Fruit fly (Drosophila melanogaster) whole organism, embryonic: ENCODE results near the gene mop.

ENCODE experiments used
- Atf-2 ChIP-seq: fragments of 200-800 bp; sonication (Bioruptor generic); optimal IDR thresholded peaks from 2 replicates; lab custom pipeline; 2016; ENCODE audit warnings: missing biosample characterization, missing genetic modification characterization
- Atf3 ChIP-seq: fragments of 200-800 bp; sonication (Bioruptor generic); optimal IDR thresholded peaks from 3 replicates; lab custom pipeline; 2016; ENCODE audit warnings: missing biosample characterization, missing genetic modification characterization
- Bteb2 ChIP-seq: fragments of 200-800 bp; sonication (Bioruptor generic); optimal IDR thresholded peaks from 2 replicates; lab custom pipeline; 2016; ENCODE audit warnings: missing biosample characterization, missing genetic modification characterization
- CG11695 ChIP-seq: fragments of 200-800 bp; sonication (Bioruptor generic); IDR thresholded peaks from 3 replicates; pipeline ENCODE4 v1.3.6; 2022; ENCODE audit warnings: missing biosample characterization, missing genetic modification characterization
- CG12071 ChIP-seq: fragments of 200-800 bp; sonication (Bioruptor generic); optimal IDR thresholded peaks from 3 replicates; lab custom pipeline; 2018; ENCODE audit warnings: missing biosample characterization, mild to moderate bottlenecking, missing genetic modification characterization
- CG12104 ChIP-seq: fragments of 200-800 bp; sonication (Bioruptor generic); optimal IDR thresholded peaks from 3 replicates; lab custom pipeline; 2016; ENCODE audit warnings: missing biosample characterization, missing genetic modification characterization
- CG12659 ChIP-seq: fragments of 200-800 bp; sonication (Bioruptor generic); optimal IDR thresholded peaks from 3 replicates; lab custom pipeline; 2017; ENCODE audit warnings: mild to moderate bottlenecking, missing biosample characterization, missing genetic modification reagents, missing genetic modification characterization
- CG13287 ChIP-seq: fragments of 200-800 bp; sonication (Bioruptor generic); IDR thresholded peaks from 2 replicates; pipeline ENCODE4 v1.3.6; 2022; ENCODE audit warnings: missing biosample characterization, missing genetic modification characterization; ENCODE audit not compliant: partially characterized antibody
- CG13624 ChIP-seq: fragments of 200-800 bp; sonication (Bioruptor generic); optimal IDR thresholded peaks from 2 replicates; lab custom pipeline; 2016; ENCODE audit warnings: missing biosample characterization, missing genetic modification characterization
- CG18764 ChIP-seq: fragments of 200-800 bp; sonication (Bioruptor generic); optimal IDR thresholded peaks from 3 replicates; lab custom pipeline; 2016; ENCODE audit warnings: missing biosample characterization, missing genetic modification characterization
- CG2712 ChIP-seq: fragments of 200-800 bp; optimal IDR thresholded peaks from 3 replicates; lab custom pipeline; 2019; ENCODE audit warnings: missing biosample characterization, mild to moderate bottlenecking, missing genetic modification characterization, moderate library complexity
- CG31441 ChIP-seq: fragments of 200-800 bp; sonication (Bioruptor generic); IDR thresholded peaks from 2 replicates; pipeline ENCODE4 v1.3.6; 2022; ENCODE audit warnings: missing biosample characterization, missing genetic modification characterization
- CG34224 ChIP-seq: fragments of 200-800 bp; sonication (Bioruptor generic); IDR thresholded peaks from 3 replicates; pipeline ENCODE4 v1.3.6; 2022; ENCODE audit warnings: missing biosample characterization, missing genetic modification characterization; ENCODE audit not compliant: partially characterized antibody
- CG6272 ChIP-seq: fragments of 200-800 bp; sonication (Bioruptor generic); IDR thresholded peaks from 2 replicates; pipeline ENCODE4 v1.3.6; 2022; ENCODE audit warnings: missing biosample characterization, missing genetic modification characterization
- CG7271 ChIP-seq: fragments of 200-800 bp; sonication (Bioruptor generic); optimal IDR thresholded peaks from 2 replicates; lab custom pipeline; 2018; ENCODE audit warnings: missing biosample characterization, mild to moderate bottlenecking, missing genetic modification characterization, moderate library complexity
- CrebB ChIP-seq: fragments of 200-800 bp; sonication (Bioruptor generic); optimal IDR thresholded peaks from 3 replicates; lab custom pipeline; 2018; ENCODE audit warnings: missing biosample characterization, mild to moderate bottlenecking, missing genetic modification characterization
- Dfd ChIP-seq, 2 experiments: fragments of >200 bp; optimal IDR thresholded peaks; 2 replicates each; lab custom pipeline; 2017; ENCODE audit warnings: missing biosample characterization in 2 of 2, missing genetic modification characterization in 2 of 2
- Dip3 ChIP-seq: fragments of 200-800 bp; sonication (Bioruptor generic); optimal IDR thresholded peaks from 3 replicates; lab custom pipeline; 2016; ENCODE audit warnings: missing biosample characterization, missing genetic modification characterization
- Fer2 ChIP-seq: fragments of 200-800 bp; sonication (Bioruptor generic); optimal IDR thresholded peaks from 2 replicates; lab custom pipeline; 2018; ENCODE audit warnings: missing biosample characterization, mild to moderate bottlenecking, missing genetic modification characterization, moderate library complexity
- Gsc ChIP-seq: fragments of 200-800 bp; sonication (Bioruptor generic); IDR thresholded peaks from 2 replicates; pipeline ENCODE4 v1.3.6; 2022; ENCODE audit warnings: missing biosample characterization, missing genetic modification characterization
- HLHmδ ChIP-seq: fragments of 200-800 bp; sonication (Bioruptor generic); optimal IDR thresholded peaks from 2 replicates; lab custom pipeline; 2018; ENCODE audit warnings: missing biosample characterization, mild to moderate bottlenecking, missing genetic modification characterization, moderate library complexity
- HmgZ ChIP-seq: fragments of 200-800 bp; sonication (Bioruptor generic); optimal IDR thresholded peaks from 2 replicates; lab custom pipeline; 2018; ENCODE audit warnings: missing biosample characterization, mild to moderate bottlenecking, missing genetic modification characterization
- Med ChIP-seq: fragments of 200-800 bp; sonication (Bioruptor generic); peaks from one replicate; lab custom pipeline; 2016; ENCODE audit warnings: missing biosample characterization, missing genetic modification characterization, mild to moderate bottlenecking, inconsistent platforms, moderate library complexity
- NC2β ChIP-seq: fragments of 200-800 bp; sonication (Bioruptor generic); optimal IDR thresholded peaks from 2 replicates; lab custom pipeline; 2016; ENCODE audit warnings: missing biosample characterization, missing genetic modification characterization
- Neu2 ChIP-seq: fragments of 200-800 bp; sonication (Bioruptor generic); optimal IDR thresholded peaks from 3 replicates; lab custom pipeline; 2016; ENCODE audit warnings: missing biosample characterization, missing genetic modification characterization, borderline replicate concordance
- Nf-YC ChIP-seq: fragments of 200-800 bp; optimal IDR thresholded peaks from 3 replicates; lab custom pipeline; 2019; ENCODE audit warnings: missing biosample characterization, mild to moderate bottlenecking, missing genetic modification characterization, moderate library complexity
- Oaz ChIP-seq: fragments of 200-800 bp; sonication (Bioruptor generic); IDR thresholded peaks from 2 replicates; pipeline ENCODE4 v1.3.6; 2022; ENCODE audit warnings: missing biosample characterization, missing genetic modification characterization
- Ravus ChIP-seq: fragments of 200-800 bp; sonication (Bioruptor generic); IDR thresholded peaks from 2 replicates; pipeline ENCODE4 v1.3.6; 2022; ENCODE audit warnings: missing biosample characterization, missing genetic modification characterization
- Rfx ChIP-seq: fragments of 200-800 bp; sonication (Bioruptor generic); IDR thresholded peaks from 2 replicates; pipeline ENCODE4 v1.3.6; 2022; ENCODE audit warnings: missing biosample characterization, missing genetic modification characterization
- Six4 ChIP-seq: fragments of 200-800 bp; sonication (Bioruptor generic); optimal IDR thresholded peaks from 2 replicates; lab custom pipeline; 2016; ENCODE audit warnings: missing biosample characterization, missing genetic modification characterization
- Taf1 ChIP-seq: fragments of 200-800 bp; sonication (Bioruptor generic); IDR thresholded peaks from 2 replicates; pipeline ENCODE4 v1.3.6; 2022; ENCODE audit warnings: missing biosample characterization, missing genetic modification characterization
- bowl ChIP-seq: fragments of 200-800 bp; sonication (Bioruptor generic); IDR thresholded peaks from 2 replicates; pipeline ENCODE4 v1.3.6; 2022; ENCODE audit warnings: missing biosample characterization, missing genetic modification characterization
- croc ChIP-seq: fragments of 200-800 bp; sonication (Bioruptor generic); conservative IDR thresholded peaks from 3 replicates; pipeline ENCODE4 v1.3.6; 2022; ENCODE audit warnings: missing biosample characterization, missing genetic modification characterization
- crp ChIP-seq, 2 experiments: fragments of 200-800 bp; sonication (Bioruptor generic); optimal IDR thresholded peaks; 2 replicates in 1 of 2; 3 replicates in 1 of 2; lab custom pipeline; 2017; ENCODE audit warnings: missing biosample characterization in 2 of 2, missing genetic modification characterization in 2 of 2, mild to moderate bottlenecking in 1 of 2, moderate library complexity in 1 of 2
- dati ChIP-seq: fragments of 200-800 bp; sonication (Bioruptor generic); IDR thresholded peaks from 2 replicates; pipeline ENCODE4 v1.3.6; 2022; ENCODE audit warnings: missing biosample characterization, missing genetic modification characterization
- fu2 ChIP-seq: fragments of 200-800 bp; sonication (Bioruptor generic); optimal IDR thresholded peaks from 2 replicates; lab custom pipeline; 2016; ENCODE audit warnings: missing biosample characterization, missing genetic modification characterization
- hth ChIP-seq: fragments of >200 bp; optimal IDR thresholded peaks from 2 replicates; lab custom pipeline; 2017; ENCODE audit warnings: inconsistent platforms
- inv ChIP-seq: fragments of 200-800 bp; sonication (Bioruptor generic); IDR thresholded peaks from 2 replicates; pipeline ENCODE4 v1.3.6; 2022; ENCODE audit warnings: missing biosample characterization, missing genetic modification characterization; ENCODE audit not compliant: partially characterized antibody
- jing ChIP-seq: fragments of 200-800 bp; sonication (Bioruptor generic); optimal IDR thresholded peaks from 2 replicates; lab custom pipeline; 2018; ENCODE audit warnings: missing biosample characterization, mild to moderate bottlenecking, missing genetic modification characterization
- lov ChIP-seq, 2 experiments: fragments of 200-800 bp in 1 of 2; fragments of >200 bp in 1 of 2; sonication (Bioruptor generic) in 1 of 2; IDR thresholded peaks in 1 of 2; optimal IDR thresholded peaks in 1 of 2; 2 replicates in 1 of 2; 3 replicates in 1 of 2; pipeline versions ENCODE4 v1.3.6 to Lab custom; 2017 to 2022; ENCODE audit warnings: missing biosample characterization in 1 of 2, missing genetic modification characterization in 1 of 2
- nmo ChIP-seq: fragments of 200-800 bp; sonication (Bioruptor generic); optimal IDR thresholded peaks from 2 replicates; lab custom pipeline; 2018; ENCODE audit warnings: missing biosample characterization, mild to moderate bottlenecking, missing genetic modification characterization, moderate library complexity
- oc ChIP-seq: fragments of 200-800 bp; sonication (Bioruptor generic); optimal IDR thresholded peaks from 2 replicates; lab custom pipeline; 2018; ENCODE audit warnings: missing biosample characterization, mild to moderate bottlenecking, missing genetic modification characterization, moderate library complexity
- org-1 ChIP-seq: fragments of 200-800 bp; sonication (Bioruptor generic); optimal IDR thresholded peaks from 2 replicates; lab custom pipeline; 2017; ENCODE audit warnings: missing biosample characterization, missing genetic modification characterization
- repo ChIP-seq: fragments of 200-800 bp; sonication (Bioruptor generic); optimal IDR thresholded peaks from 2 replicates; lab custom pipeline; 2016; ENCODE audit warnings: missing biosample characterization, missing genetic modification characterization
- so ChIP-seq: fragments of 200-800 bp; sonication (Bioruptor generic); IDR thresholded peaks from 3 replicates; pipeline ENCODE4 v1.3.6; 2022; ENCODE audit warnings: missing biosample characterization, missing genetic modification characterization
- ssp ChIP-seq: fragments of 200-800 bp; sonication (Bioruptor generic); IDR thresholded peaks from 2 replicates; pipeline ENCODE4 v1.3.6; 2022; ENCODE audit warnings: missing biosample characterization, missing genetic modification characterization
- stc ChIP-seq: fragments of 200-800 bp; sonication (Bioruptor generic); IDR thresholded peaks from 2 replicates; pipeline ENCODE4 v1.3.6; 2022; ENCODE audit warnings: missing biosample characterization, missing genetic modification characterization
- zfh2 ChIP-seq: fragments of 200-800 bp; sonication (Bioruptor generic); optimal IDR thresholded peaks from 2 replicates; lab custom pipeline; 2016; ENCODE audit warnings: missing biosample characterization, missing genetic modification characterization

The mop gene

DNA sequence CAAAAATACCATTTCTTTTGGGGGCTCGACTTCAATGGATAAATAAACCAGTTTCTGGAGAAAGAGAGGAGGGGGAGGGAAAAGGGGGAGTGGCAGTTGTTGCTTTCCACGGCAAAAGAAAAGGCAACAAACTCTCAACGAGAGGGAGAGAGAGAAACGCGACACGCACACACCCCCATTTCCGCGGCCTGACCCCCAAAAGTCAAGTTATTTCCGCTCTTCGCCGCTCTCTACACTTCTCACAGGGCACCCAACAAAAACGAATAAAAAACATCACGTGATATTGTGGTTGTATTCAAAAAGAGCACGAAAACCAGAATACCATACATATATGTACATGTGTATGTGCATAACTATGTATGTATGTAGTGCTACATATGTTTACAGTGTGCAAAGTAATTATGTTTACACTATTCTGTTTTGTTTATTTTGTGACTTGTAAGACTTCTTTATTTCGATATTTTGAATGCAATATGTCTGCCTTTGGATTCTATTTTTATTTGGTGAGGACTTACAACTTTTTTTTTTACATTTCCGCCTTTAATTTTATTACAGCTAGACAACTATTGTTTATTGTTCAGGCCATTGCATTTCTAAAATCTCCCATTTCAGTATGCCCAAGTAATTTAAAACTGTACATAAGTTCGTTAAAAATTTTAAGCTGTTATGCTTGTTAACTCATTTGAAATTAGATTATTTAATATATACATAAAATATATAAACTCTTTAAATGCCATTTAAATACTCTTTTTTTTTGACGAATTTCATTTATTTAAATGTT lies 5.3 kb upstream of the mop start (continued):
- TF ChIP-seq inv (no peak), CG31441 (peak; percentile 82), HmgZ (tag; lab: Kevin White, UChicago) (peak; percentile 50), CG34224 (GFP tag; lab: Robert Waterston, UW) (peak; percentile 62), Gsc (GFP tag; lab: Robert Waterston, UW) (no peak), CG12071 (GFP tag; lab: Kevin White, UChicago) (peak; percentile 75), CG12104 (GFP tag; lab: Kevin White, UChicago) (peak; percentile 88), CG12659 (GFP tag; lab: Kevin White, UChicago) (peak; percentile 76), Six4 (GFP tag; lab: Kevin White, UChicago) (peak; percentile 21), Rfx (GFP tag; lab: Robert Waterston, UW) (0 out of 2 replicates have a peak, but pooled peaks have one; percentile 49), Taf1 (GFP tag; lab: Robert Waterston, UW) (no peak), org-1 (GFP tag; lab: Kevin White, UChicago) (peak; percentile 39), dati (GFP tag; lab: Robert Waterston, UW) (no peak), CG18764 (peak; percentile 38), Oaz (GFP tag; lab: Robert Waterston, UW) (no peak), fu2 (GFP tag; lab: Kevin White, UChicago) (peak; percentile 7), CrebB (tag; lab: Kevin White, UChicago) (peak; percentile 80), Nf-YC (tag; lab: Kevin White, UChicago) (peak; percentile 55), oc (peak; percentile 49), Med (GFP tag; lab: Kevin White, UChicago) (peak; percentile 80), CG6272 (no peak), Atf3 (GFP tag; lab: Kevin White, UChicago) (peak; percentile 28), bowl (GFP tag; lab: Robert Waterston, UW) (no peak), repo (no peak), hth (lab: Kevin White, UChicago) (no peak), HLHmδ (GFP tag; lab: Kevin White, UChicago) (peak; percentile 46), Ravus (GFP tag; lab: Robert Waterston, UW) (no peak), CG13624 (GFP tag; lab: Kevin White, UChicago) (peak; percentile 29), Fer2 (tag; lab: Kevin White, UChicago) (no peak), nmo (GFP tag; lab: Kevin White, UChicago) (peak; percentile 82), Atf-2 (GFP tag; lab: Kevin White, UChicago) (peak; percentile 65), Neu2 (GFP tag; lab: Kevin White, UChicago) (no peak), Dip3 (GFP tag; lab: Kevin White, UChicago) (no peak), croc (GFP tag; lab: Robert Waterston, UW) (peak; percentile 14; the same call in 1 of the 3 replicates), CG13287 (GFP tag; lab: Robert Waterston, UW) (peak; percentile 47; the same call in 1 of the 2 replicates), ssp (no peak), Bteb2 (GFP tag; lab: Kevin White, UChicago) (peak; percentile 17), NC2β (peak; percentile 9), crp (GFP tag; optimal IDR thresholded peaks at IDR 0.05; lab: Kevin White, UChicago) (peak in 1 of 2 experiments; percentile 67), CG7271 (tag; lab: Kevin White, UChicago) (no peak), lov (optimal IDR thresholded peaks at IDR 0.05; lab: Kevin White, UChicago) (no peak), lov (GFP tag; IDR thresholded peaks at IDR 0.05; lab: Robert Waterston, UW) (no peak; the same call in 2 of the 3 replicates), zfh2 (no peak), so (GFP tag; lab: Robert Waterston, UW) (peak; percentile 50; the same call in 1 of the 3 replicates), CG11695 (GFP tag; lab: Robert Waterston, UW) (0 out of 3 replicates have a peak, but pooled peaks have one; percentile 39), stc (peak; percentile 57; the same call in 1 of the 2 replicates), jing (no peak), CG2712 (peak; percentile 72), Dfd (GFP tag; optimal IDR thresholded peaks at IDR 0.05; lab: Kevin White, UChicago) (no peak)
